Fruit fly (Drosophila melanogaster) S2 (cell line): ENCODE results near the gene CG43059.

ENCODE experiments used
- CG8478 ChIP-seq: fragments of >200 bp; optimal IDR thresholded peaks from 2 replicates; lab custom pipeline; 2018
- CTCF ChIP-seq, 2 experiments: fragments of >200 bp; optimal IDR thresholded peaks; 2 replicates each; lab custom pipeline; 2018

DNA sequence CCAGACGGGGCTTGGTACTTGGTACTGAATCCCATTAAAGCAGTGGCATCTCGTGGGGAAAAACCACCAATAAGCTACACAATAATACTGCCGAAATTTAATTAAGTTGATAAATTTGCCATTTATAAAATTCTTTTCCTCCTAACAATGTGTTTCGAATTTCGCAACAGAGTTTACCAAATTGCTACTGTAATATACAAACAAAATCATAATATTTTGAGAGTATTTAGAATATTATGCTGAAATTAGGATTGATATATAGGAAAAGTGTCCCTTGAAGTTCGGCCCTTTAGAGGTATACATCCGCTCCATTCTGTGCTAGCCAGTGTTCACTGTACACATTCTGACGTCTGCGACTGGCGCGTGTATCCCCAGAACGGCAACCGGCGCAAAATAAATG, 34.1 kb downstream of the CG43059 start:
- TF ChIP-seq CG8478 (lab: Kevin White, UChicago) (no peak), CTCF (optimal IDR thresholded peaks at IDR 0.05; lab: Kevin White, UChicago) (no peak)
